Fruit fly (Drosophila melanogaster) whole organism, embryonic: ENCODE measurements around the gene CG31431.

Source experiments
- Atf3 ChIP-seq: fragments of 200-800 bp; sonication (Bioruptor generic); optimal IDR thresholded peaks from 3 replicates; lab custom pipeline; 2016; ENCODE audit warnings: missing biosample characterization, missing genetic modification characterization
- CG12391 ChIP-seq: fragments of 200-800 bp; sonication (Bioruptor generic); optimal IDR thresholded peaks from 3 replicates; lab custom pipeline; 2018; ENCODE audit warnings: missing biosample characterization, mild to moderate bottlenecking, missing genetic modification characterization, moderate library complexity
- CG13775 ChIP-seq: fragments of 200-800 bp; sonication (Bioruptor generic); optimal IDR thresholded peaks from 3 replicates; lab custom pipeline; 2017; ENCODE audit warnings: missing biosample characterization, mild to moderate bottlenecking, missing genetic modification characterization
- CG2889 ChIP-seq: fragments of 200-800 bp; sonication (Bioruptor generic); IDR thresholded peaks from 3 replicates; pipeline ENCODE4 v1.3.6; 2022; ENCODE audit warnings: missing biosample characterization, missing genetic modification characterization
- CG3407 ChIP-seq: fragments of 200-800 bp; sonication (Bioruptor generic); optimal IDR thresholded peaks from 2 replicates; lab custom pipeline; 2018; ENCODE audit warnings: missing biosample characterization, mild to moderate bottlenecking, missing genetic modification characterization
- CG34376 ChIP-seq: fragments of 200-800 bp; sonication (Bioruptor generic); optimal IDR thresholded peaks from 2 replicates; lab custom pipeline; 2018; ENCODE audit warnings: missing biosample characterization, mild to moderate bottlenecking, missing genetic modification characterization
- CG3995 ChIP-seq: fragments of 200-800 bp; sonication (Bioruptor generic); optimal IDR thresholded peaks from 3 replicates; lab custom pipeline; 2016; ENCODE audit warnings: missing biosample characterization, missing genetic modification characterization
- CG4282 ChIP-seq: fragments of 200-800 bp; sonication (Bioruptor generic); optimal IDR thresholded peaks from 2 replicates; lab custom pipeline; 2016; ENCODE audit warnings: missing biosample characterization, missing genetic modification characterization
- CG4730 ChIP-seq: fragments of 200-800 bp; sonication (Bioruptor generic); IDR thresholded peaks from 2 replicates; pipeline ENCODE4 v1.3.6; 2022; ENCODE audit warnings: missing biosample characterization, missing genetic modification characterization
- CG4854 ChIP-seq: fragments of 200-800 bp; sonication (Bioruptor generic); optimal IDR thresholded peaks from 2 replicates; lab custom pipeline; 2016; ENCODE audit warnings: missing biosample characterization, missing genetic modification characterization, inconsistent platforms
- CG5245 ChIP-seq: fragments of 200-800 bp; sonication (Bioruptor generic); optimal IDR thresholded peaks from 3 replicates; lab custom pipeline; 2016; ENCODE audit warnings: missing biosample characterization, missing genetic modification characterization
- CG6254 ChIP-seq: fragments of 200-800 bp; sonication (Bioruptor generic); optimal IDR thresholded peaks from 3 replicates; lab custom pipeline; 2017; ENCODE audit warnings: mild to moderate bottlenecking, missing biosample characterization, missing genetic modification reagents, missing genetic modification characterization
- CG9609 ChIP-seq: fragments of 200-800 bp; sonication (Bioruptor generic); optimal IDR thresholded peaks from 3 replicates; lab custom pipeline; 2016; ENCODE audit warnings: missing biosample characterization, missing genetic modification characterization
- Dp ChIP-seq: fragments of 200-800 bp; sonication (Bioruptor generic); optimal IDR thresholded peaks from 2 replicates; lab custom pipeline; 2018; ENCODE audit warnings: missing biosample characterization, mild to moderate bottlenecking, missing genetic modification characterization, moderate library complexity
- Eip74EF ChIP-seq, 2 experiments: fragments of 200-800 bp in 1 of 2; fragments of >200 bp in 1 of 2; sonication (Bioruptor generic) in 1 of 2; optimal IDR thresholded peaks; 2 replicates each; lab custom pipeline; 2017 to 2019; ENCODE audit warnings: missing biosample characterization in 2 of 2, missing genetic modification characterization in 2 of 2, mild to moderate bottlenecking in 1 of 2, moderate library complexity in 1 of 2
- HLH4C ChIP-seq: fragments of 200-800 bp; sonication (Bioruptor generic); IDR thresholded peaks from 3 replicates; pipeline ENCODE4 v1.3.6; 2022; ENCODE audit warnings: missing biosample characterization, missing genetic modification characterization; ENCODE audit not compliant: partially characterized antibody
- HLH54F ChIP-seq: fragments of 200-800 bp; sonication (Bioruptor generic); optimal IDR thresholded peaks from 3 replicates; lab custom pipeline; 2016; ENCODE audit warnings: missing biosample characterization, missing genetic modification characterization
- Hey ChIP-seq: fragments of 200-800 bp; sonication (Bioruptor generic); optimal IDR thresholded peaks from 3 replicates; lab custom pipeline; 2018; ENCODE audit warnings: missing biosample characterization, mild to moderate bottlenecking, missing genetic modification characterization
- Hr3 ChIP-seq: fragments of 200-800 bp; sonication (Bioruptor generic); optimal IDR thresholded peaks from 3 replicates; lab custom pipeline; 2016; ENCODE audit warnings: missing biosample characterization, missing genetic modification characterization
- Hr39 ChIP-seq: fragments of >200 bp; optimal IDR thresholded peaks from 2 replicates; lab custom pipeline; 2017
- Mrtf ChIP-seq: fragments of 200-800 bp; sonication (Bioruptor generic); IDR thresholded peaks from 3 replicates; pipeline ENCODE4 v1.3.6; 2022; ENCODE audit warnings: missing biosample characterization, missing genetic modification characterization
- Nf-YB ChIP-seq: fragments of 200-800 bp; sonication (Bioruptor generic); optimal IDR thresholded peaks from 3 replicates; lab custom pipeline; 2019; ENCODE audit warnings: missing biosample characterization, mild to moderate bottlenecking, missing genetic modification characterization, moderate library complexity
- Poxn ChIP-seq: fragments of 200-800 bp; sonication (Bioruptor generic); IDR thresholded peaks from 2 replicates; pipeline ENCODE4 v1.3.6; 2022; ENCODE audit warnings: missing biosample characterization, missing genetic modification characterization
- Spps ChIP-seq: fragments of 200-800 bp; sonication (Bioruptor generic); optimal IDR thresholded peaks from 2 replicates; lab custom pipeline; 2018; ENCODE audit warnings: missing biosample characterization, mild to moderate bottlenecking, missing genetic modification characterization
- Xbp1 ChIP-seq: fragments of 200-800 bp; sonication (Bioruptor generic); optimal IDR thresholded peaks from 3 replicates; lab custom pipeline; 2016; ENCODE audit warnings: missing biosample characterization, mild to moderate bottlenecking, missing genetic modification characterization
- Xrp1 ChIP-seq: fragments of 200-800 bp; sonication (Bioruptor generic); IDR thresholded peaks from 2 replicates; pipeline ENCODE4 v1.3.6; 2022; ENCODE audit warnings: missing biosample characterization, missing genetic modification characterization
- YL-1 ChIP-seq: fragments of 200-800 bp; sonication (Bioruptor generic); optimal IDR thresholded peaks from 3 replicates; lab custom pipeline; 2017; ENCODE audit warnings: missing biosample characterization, mild to moderate bottlenecking, missing genetic modification characterization
- ab ChIP-seq: fragments of 200-800 bp; sonication (Bioruptor generic); optimal IDR thresholded peaks from 2 replicates; lab custom pipeline; 2016; ENCODE audit warnings: missing biosample characterization, missing genetic modification characterization
- ac ChIP-seq: fragments of 200-800 bp; sonication (Bioruptor generic); optimal IDR thresholded peaks from 3 replicates; lab custom pipeline; 2017; ENCODE audit warnings: missing biosample characterization, mild to moderate bottlenecking, missing genetic modification characterization
- bab2 ChIP-seq: fragments of 200-800 bp; sonication (Bioruptor generic); optimal IDR thresholded peaks from 2 replicates; lab custom pipeline; 2016; ENCODE audit warnings: missing biosample characterization, missing genetic modification characterization
- corto ChIP-seq: fragments of 200-800 bp; sonication (Bioruptor generic); optimal IDR thresholded peaks from 2 replicates; lab custom pipeline; 2016; ENCODE audit warnings: missing biosample characterization, mild to moderate bottlenecking, missing genetic modification characterization, moderate library complexity
- danr ChIP-seq: fragments of 200-800 bp; sonication (Bioruptor generic); IDR thresholded peaks from 2 replicates; pipeline ENCODE4 v1.3.6; 2022; ENCODE audit warnings: missing biosample characterization, missing genetic modification characterization
- dmrt11E ChIP-seq: fragments of 200-800 bp; sonication (Bioruptor generic); optimal IDR thresholded peaks from 3 replicates; lab custom pipeline; 2018; ENCODE audit warnings: missing biosample characterization, mild to moderate bottlenecking, missing genetic modification characterization, moderate library complexity
- ewg ChIP-seq: fragments of 200-800 bp; sonication (Bioruptor generic); optimal IDR thresholded peaks from 3 replicates; lab custom pipeline; 2017; ENCODE audit warnings: mild to moderate bottlenecking, missing biosample characterization, missing genetic modification reagents, missing genetic modification characterization
- hkb ChIP-seq, 2 experiments: fragments of 200-800 bp in 1 of 2; fragments of >200 bp in 1 of 2; sonication (Bioruptor generic) in 1 of 2; IDR thresholded peaks in 1 of 2; optimal IDR thresholded peaks in 1 of 2; 2 replicates each; pipeline versions ENCODE4 v1.3.6 to Lab custom; 2017 to 2022; ENCODE audit warnings: missing biosample characterization in 1 of 2, missing genetic modification characterization in 1 of 2
- jigr1 ChIP-seq: fragments of 200-800 bp; sonication (Bioruptor generic); IDR thresholded peaks from 3 replicates; pipeline ENCODE4 v1.3.6; 2022; ENCODE audit warnings: missing biosample characterization, missing genetic modification characterization
- lab ChIP-seq: fragments of 200-800 bp; sonication (Bioruptor generic); optimal IDR thresholded peaks from 3 replicates; lab custom pipeline; 2017; ENCODE audit warnings: missing biosample characterization, missing genetic modification characterization, mild to moderate bottlenecking, moderate library complexity, missing genetic modification reagents
- mam ChIP-seq: fragments of 200-800 bp; sonication (Bioruptor generic); optimal IDR thresholded peaks from 3 replicates; lab custom pipeline; 2016; ENCODE audit warnings: missing biosample characterization, missing genetic modification characterization
- nerfin-1 ChIP-seq: fragments of 200-800 bp; sonication (Bioruptor generic); optimal IDR thresholded peaks from 3 replicates; lab custom pipeline; 2019; ENCODE audit warnings: missing biosample characterization, mild to moderate bottlenecking, missing genetic modification characterization, moderate library complexity
- sens ChIP-seq: fragments of 200-800 bp; sonication (Bioruptor generic); peaks from one replicate; lab custom pipeline; 2016; ENCODE audit warnings: missing biosample characterization, missing genetic modification characterization
- slbo ChIP-seq: fragments of 200-800 bp; sonication (Bioruptor generic); IDR thresholded peaks from 2 replicates; pipeline ENCODE4 v1.3.6; 2022; ENCODE audit warnings: missing biosample characterization, missing genetic modification characterization
- tgo ChIP-seq: fragments of 200-800 bp; sonication (Bioruptor generic); IDR thresholded peaks from 3 replicates; pipeline ENCODE4 v1.3.6; 2022; ENCODE audit warnings: missing biosample characterization, missing genetic modification characterization
- tio ChIP-seq: fragments of 200-800 bp; sonication (Bioruptor generic); optimal IDR thresholded peaks from 2 replicates; lab custom pipeline; 2017; ENCODE audit warnings: missing biosample characterization, missing genetic modification characterization, inconsistent platforms
- tup ChIP-seq: fragments of 200-800 bp; sonication (Bioruptor generic); optimal IDR thresholded peaks from 2 replicates; lab custom pipeline; 2016; ENCODE audit warnings: missing biosample characterization, mild to moderate bottlenecking, missing genetic modification characterization, moderate library complexity

CG31431 gene

DNA sequence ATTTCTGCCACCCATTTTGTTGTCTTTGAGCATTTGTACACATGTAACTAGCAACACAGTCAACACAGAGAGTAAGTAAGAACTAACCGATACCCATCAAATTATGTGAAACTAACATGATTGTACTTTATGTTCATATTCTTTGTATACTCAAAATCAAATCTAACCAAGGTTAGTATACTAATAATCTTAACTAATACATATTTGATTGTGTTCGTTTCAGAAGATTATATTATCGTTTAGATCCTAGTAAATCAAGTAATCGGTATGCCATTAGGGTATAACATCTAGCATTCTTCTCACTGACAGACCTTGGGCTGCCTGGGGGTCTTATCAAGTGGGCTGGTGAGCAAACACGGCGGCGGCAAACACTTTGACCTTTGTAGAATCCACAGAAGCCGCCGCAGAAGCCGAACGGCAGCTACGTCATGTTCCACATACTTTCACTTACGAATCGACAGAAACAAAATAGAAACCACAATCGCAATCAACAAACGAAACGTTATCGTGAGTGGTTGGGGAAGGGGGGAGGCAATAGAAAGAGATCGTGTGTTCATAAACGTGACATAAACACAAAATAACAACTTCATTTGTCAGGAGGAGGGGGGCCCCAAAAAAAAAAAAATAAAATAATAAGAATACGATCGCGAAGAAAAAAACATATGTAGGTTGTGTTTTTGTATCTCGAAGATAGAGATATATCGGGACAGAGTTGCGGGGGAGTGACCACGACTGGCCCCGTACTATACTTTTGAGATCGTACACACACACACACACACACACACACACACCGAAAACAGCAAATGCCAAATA, 34.9 kb upstream of the CG31431 start (continued):
- TF ChIP-seq CG4730 (GFP tag; lab: Robert Waterston, UW) (no peak), CG34376 (GFP tag; lab: Kevin White, UChicago) (no peak), CG13775 (GFP tag; lab: Kevin White, UChicago) (no peak), sens (GFP tag; lab: Kevin White, UChicago) (peak; percentile 91), corto (GFP tag; lab: Kevin White, UChicago) (no peak), danr (GFP tag; lab: Robert Waterston, UW) (no peak), lab (GFP tag; lab: Kevin White, UChicago) (no peak), YL-1 (no peak), Nf-YB (GFP tag; lab: Kevin White, UChicago) (peak; percentile 20), CG6254 (GFP tag; lab: Kevin White, UChicago) (no peak), Eip74EF (GFP tag; optimal IDR thresholded peaks at IDR 0.05; lab: Kevin White, UChicago) (no peak), dmrt11E (tag; lab: Kevin White, UChicago) (peak; percentile 65), ab (GFP tag; lab: Kevin White, UChicago) (no peak), jigr1 (GFP tag; lab: Robert Waterston, UW) (no peak), CG4854 (GFP tag; lab: Kevin White, UChicago) (no peak), tup (GFP tag; lab: Kevin White, UChicago) (no peak), CG3407 (GFP tag; lab: Kevin White, UChicago) (peak; percentile 7), Mrtf (no peak), CG12391 (tag; lab: Kevin White, UChicago) (peak; percentile 24), Spps (tag; lab: Kevin White, UChicago) (peak; percentile 18), tgo (GFP tag; lab: Robert Waterston, UW) (no peak), hkb (optimal IDR thresholded peaks at IDR 0.05; lab: Kevin White, UChicago) (no peak), hkb (GFP tag; IDR thresholded peaks at IDR 0.05; lab: Robert Waterston, UW) (no peak), CG5245 (GFP tag; lab: Kevin White, UChicago) (no peak), Xrp1 (GFP tag; lab: Robert Waterston, UW) (peak; percentile 10), bab2 (no peak), Poxn (GFP tag; lab: Robert Waterston, UW) (no peak), mam (GFP tag; lab: Kevin White, UChicago) (no peak), Hr3 (GFP tag; lab: Kevin White, UChicago) (no peak), Hey (tag; lab: Kevin White, UChicago) (no peak), Atf3 (GFP tag; lab: Kevin White, UChicago) (no peak), Hr39 (lab: Kevin White, UChicago) (no peak), CG3995 (no peak), slbo (GFP tag; lab: Robert Waterston, UW) (no peak), HLH4C (peak; percentile 56; the same call in 2 of the 3 replicates), tio (no peak), Xbp1 (GFP tag; lab: Kevin White, UChicago) (no peak), HLH54F (GFP tag; lab: Kevin White, UChicago) (no peak), nerfin-1 (no peak), Dp (GFP tag; lab: Kevin White, UChicago) (no peak), ac (no peak), CG4282 (GFP tag; lab: Kevin White, UChicago) (no peak), CG9609 (GFP tag; lab: Kevin White, UChicago) (no peak), ewg (GFP tag; lab: Kevin White, UChicago) (no peak), CG2889 (no peak)
- TF ChIP-seq, all 482 proteins: peak for 67
